Fruit fly (Drosophila melanogaster): Measurements from ENCODE around the gene Gr77a.

The Gr77a gene

DNA sequence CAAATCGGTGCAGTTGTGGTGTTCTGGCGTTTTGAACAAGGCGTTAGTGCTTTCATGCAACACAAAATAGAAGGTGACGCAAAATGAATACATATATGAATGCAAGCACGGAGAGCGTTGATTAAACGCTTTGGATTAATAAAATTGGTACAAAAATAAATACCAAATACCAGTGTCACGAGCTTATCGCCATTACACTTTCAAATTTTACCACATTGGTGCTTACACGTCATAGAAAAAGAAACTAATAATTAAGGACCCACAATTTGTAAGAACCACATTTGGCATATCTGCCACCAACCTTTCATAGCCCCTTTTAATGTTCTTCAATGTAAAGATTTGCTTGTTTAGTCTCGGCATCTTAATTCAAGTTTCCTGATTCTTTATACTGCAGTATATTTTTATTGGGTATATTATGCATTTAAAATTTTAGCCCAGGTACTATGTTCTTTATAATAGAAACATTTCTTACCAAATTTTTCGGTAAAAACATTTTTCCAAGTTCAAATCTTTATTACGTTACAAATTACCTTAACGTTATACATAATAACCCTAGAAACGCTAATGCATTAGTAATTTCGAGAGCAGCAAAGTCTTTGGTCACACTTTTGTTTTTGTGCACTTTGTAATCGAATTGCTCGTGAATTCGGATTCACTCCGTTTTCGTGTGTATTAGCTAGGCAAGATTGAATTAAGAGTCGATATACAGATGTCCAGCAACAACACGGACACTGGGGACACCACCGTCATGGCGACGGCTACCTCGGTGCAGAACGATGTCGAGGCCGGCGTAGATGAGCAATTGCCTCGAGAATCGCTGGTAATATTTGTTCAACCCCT lies 39.2 kb upstream of the Gr77a start, which contains the start of the genes Pex16 and Pex14 (continued):
- TF ChIP-seq dimm (GFP tag; IDR thresholded peaks at IDR 0.05), result 0 out of 2 replicates have a peak, but pooled peaks have one; percentile 36
- TF ChIP-seq D (optimal IDR thresholded peaks at IDR 0.05), result no peak
- TF ChIP-seq D (GFP tag; optimal IDR thresholded peaks at IDR 0.05), result peak; percentile 31
- peak; percentile 68 for TF ChIP-seq emc (GFP tag; optimal IDR thresholded peaks at IDR 0.05)
- no peak for TF ChIP-seq nerfin-2 (GFP tag; IDR thresholded peaks at IDR 0.05; ENCODE audit: partially characterized antibody)
- TF ChIP-seq CG17802 (tag; optimal IDR thresholded peaks at IDR 0.05), result peak; percentile 34
- peak; percentile 69; the same call in 2 of the 3 replicates for TF ChIP-seq ase (GFP tag; IDR thresholded peaks at IDR 0.05)
- TF ChIP-seq oc (tag; optimal IDR thresholded peaks at IDR 0.05), result no peak
- TF ChIP-seq Dp (GFP tag; optimal IDR thresholded peaks at IDR 0.05), result peak; percentile 30
- no peak for TF ChIP-seq kni (GFP tag; optimal IDR thresholded peaks at IDR 0.05)
- peak; percentile 58 for TF ChIP-seq fd96Cb (tag; optimal IDR thresholded peaks at IDR 0.05)
- no peak for TF ChIP-seq D19A (tag; optimal IDR thresholded peaks at IDR 0.05)
- TF ChIP-seq luna (GFP tag; optimal IDR thresholded peaks at IDR 0.05), result peak; percentile 43
- peak; percentile 27 for TF ChIP-seq gcm2 (GFP tag; optimal IDR thresholded peaks at IDR 0.05)
- TF ChIP-seq run (tag; optimal IDR thresholded peaks at IDR 0.05), result no peak
- peak; percentile 66 for TF ChIP-seq her (GFP tag; optimal IDR thresholded peaks at IDR 0.05)
- TF ChIP-seq CG33557 (GFP tag; optimal IDR thresholded peaks at IDR 0.05), result peak; percentile 6
- no peak for TF ChIP-seq hb (GFP tag; IDR thresholded peaks at IDR 0.05; ENCODE audit: partially characterized antibody)
- no peak for TF ChIP-seq Nf-YA (GFP tag; IDR thresholded peaks at IDR 0.05)
- peak; percentile 71 for TF ChIP-seq p53 (GFP tag; optimal IDR thresholded peaks at IDR 0.05)
- TF ChIP-seq ems (GFP tag; optimal IDR thresholded peaks at IDR 0.05), result peak; percentile 42
- TF ChIP-seq rib (GFP tag; IDR thresholded peaks at IDR 0.05), result no peak
- peak; percentile 58 for TF ChIP-seq Mad (GFP tag; optimal IDR thresholded peaks at IDR 0.05)
- no peak for TF ChIP-seq CG6683 (GFP tag; optimal IDR thresholded peaks at IDR 0.05)
- TF ChIP-seq shn (GFP tag; optimal IDR thresholded peaks at IDR 0.05), result peak; percentile 76
- peak; percentile 76 for TF ChIP-seq CG16863 (GFP tag; optimal IDR thresholded peaks at IDR 0.05)
- peak; percentile 63 for TF ChIP-seq ssp (GFP tag; IDR thresholded peaks at IDR 0.05)
- peak; percentile 37 for TF ChIP-seq BEAF-32 (GFP tag; optimal IDR thresholded peaks at IDR 0.05)
- TF ChIP-seq Dad (GFP tag; optimal IDR thresholded peaks at IDR 0.05), result peak; percentile 65
- peak; percentile 69 for TF ChIP-seq Xrp1 (GFP tag; IDR thresholded peaks at IDR 0.05)
- TF ChIP-seq CG14860 (GFP tag; IDR thresholded peaks at IDR 0.05; ENCODE audit: partially characterized antibody), result no peak
- peak; percentile 15 for TF ChIP-seq Fer1 (GFP tag; optimal IDR thresholded peaks at IDR 0.05)
- peak; percentile 24 for TF ChIP-seq NC2β (GFP tag; optimal IDR thresholded peaks at IDR 0.05)
- peak; percentile 74; the same call in 2 of the 3 replicates for TF ChIP-seq zfh1 (GFP tag; IDR thresholded peaks at IDR 0.05)
- TF ChIP-seq CG4404 (GFP tag; IDR thresholded peaks at IDR 0.05), result peak; percentile 72
- TF ChIP-seq Atf-2 (GFP tag; optimal IDR thresholded peaks at IDR 0.05), result peak; percentile 72
- TF ChIP-seq lov (optimal IDR thresholded peaks at IDR 0.05), result no peak
- no peak for TF ChIP-seq lov (GFP tag; IDR thresholded peaks at IDR 0.05)
- TF ChIP-seq CG10431 (GFP tag; optimal IDR thresholded peaks at IDR 0.05), result no peak
- peak; percentile 35 for TF ChIP-seq CG12236 (GFP tag; optimal IDR thresholded peaks at IDR 0.05)
- TF ChIP-seq lola (GFP tag; optimal IDR thresholded peaks at IDR 0.05), result peak in 1 of 3 experiments; percentile 72
- no peak for TF ChIP-seq CG13287 (GFP tag; IDR thresholded peaks at IDR 0.05; ENCODE audit: partially characterized antibody)
- TF ChIP-seq repo (GFP tag; optimal IDR thresholded peaks at IDR 0.05), result peak; percentile 70
- TF ChIP-seq lbe (GFP tag; optimal IDR thresholded peaks at IDR 0.05), result no peak
- peak; percentile 30 for TF ChIP-seq wek (GFP tag; optimal IDR thresholded peaks at IDR 0.05)
- TF ChIP-seq Tbp (GFP tag; optimal IDR thresholded peaks at IDR 0.05), result no peak
- peak; percentile 37 for TF ChIP-seq Dref (GFP tag; IDR thresholded peaks at IDR 0.05)
- peak; percentile 72 for TF ChIP-seq Ada2b (GFP tag; IDR thresholded peaks at IDR 0.05)
- peak; percentile 37 for TF ChIP-seq CG10654 (GFP tag; optimal IDR thresholded peaks at IDR 0.05)
